Fruit fly (Drosophila melanogaster): ENCODE measurements around the gene CG9072.

The CG9072 gene

dm6 chrX:15085777-15086510, 9.9 kb downstream of the CG9072 start, which contains the start of the genes CG15027 and Dbct (continued):
- TF ChIP-seq C15 (GFP tag; IDR thresholded peaks at IDR 0.05): no peak
- peak; percentile 42 for TF ChIP-seq Fer2 (tag; optimal IDR thresholded peaks at IDR 0.05)
- no peak for TF ChIP-seq CG3838 (GFP tag; optimal IDR thresholded peaks at IDR 0.05)
- TF ChIP-seq Atf3 (GFP tag; optimal IDR thresholded peaks at IDR 0.05): no peak
- TF ChIP-seq ato (GFP tag; IDR thresholded peaks at IDR 0.05; ENCODE audit: partially characterized antibody): 0 out of 2 replicates have a peak, but pooled peaks have one; percentile 24
- 0 out of 3 replicates have a peak, but pooled peaks have one; percentile 43 for TF ChIP-seq H15 (GFP tag; IDR thresholded peaks at IDR 0.05)
- no peak for TF ChIP-seq h (optimal IDR thresholded peaks at IDR 0.05)
- TF ChIP-seq odd (GFP tag; optimal IDR thresholded peaks at IDR 0.05): no peak
- TF ChIP-seq Trl (optimal IDR thresholded peaks at IDR 0.05): no peak
- TF ChIP-seq Trl (GFP tag; optimal IDR thresholded peaks at IDR 0.05): no peak
- no peak for TF ChIP-seq CG6175 (GFP tag; IDR thresholded peaks at IDR 0.05)
- peak; percentile 64 for TF ChIP-seq danr (GFP tag; IDR thresholded peaks at IDR 0.05)
- no peak for TF ChIP-seq dimm (GFP tag; IDR thresholded peaks at IDR 0.05)
- TF ChIP-seq CG17912 (GFP tag; optimal IDR thresholded peaks at IDR 0.05): no peak
- TF ChIP-seq CG10565 (GFP tag; optimal IDR thresholded peaks at IDR 0.05): no peak
- TF ChIP-seq jing (GFP tag; optimal IDR thresholded peaks at IDR 0.05): no peak
- TF ChIP-seq CrebB (tag; optimal IDR thresholded peaks at IDR 0.05): no peak
- TF ChIP-seq CG12299 (tag; optimal IDR thresholded peaks at IDR 0.05): peak; percentile 29
- TF ChIP-seq CG17361 (GFP tag; IDR thresholded peaks at IDR 0.05): peak; percentile 61
- peak; percentile 52 for TF ChIP-seq CG18764 (GFP tag; optimal IDR thresholded peaks at IDR 0.05)
- no peak for TF ChIP-seq CG7745 (tag; optimal IDR thresholded peaks at IDR 0.05)
- TF ChIP-seq CG14860 (GFP tag; IDR thresholded peaks at IDR 0.05; ENCODE audit: partially characterized antibody): 0 out of 3 replicates have a peak, but pooled peaks have one; percentile 41
- no peak for TF ChIP-seq z (GFP tag; IDR thresholded peaks at IDR 0.05)
- TF ChIP-seq E2f2 (GFP tag; IDR thresholded peaks at IDR 0.05): peak; percentile 22; the same call in 1 of the 2 replicates
- peak; percentile 83 for TF ChIP-seq Xrp1 (GFP tag; IDR thresholded peaks at IDR 0.05)
- no peak for TF ChIP-seq repo (GFP tag; optimal IDR thresholded peaks at IDR 0.05)
- peak; percentile 56 for TF ChIP-seq CG18262 (tag; optimal IDR thresholded peaks at IDR 0.05)
- TF ChIP-seq NC2β (GFP tag; optimal IDR thresholded peaks at IDR 0.05): no peak
- peak; percentile 51 for TF ChIP-seq CG16815 (GFP tag; optimal IDR thresholded peaks at IDR 0.05)
- TF ChIP-seq CG10543 (GFP tag; optimal IDR thresholded peaks at IDR 0.05): peak; percentile 79
- TF ChIP-seq CTCF (GFP tag; optimal IDR thresholded peaks at IDR 0.05): no peak
- peak; percentile 65 for TF ChIP-seq CG15269 (tag; optimal IDR thresholded peaks at IDR 0.05)
- TF ChIP-seq cas (GFP tag; IDR thresholded peaks at IDR 0.05): no peak
- TF ChIP-seq grn (GFP tag; optimal IDR thresholded peaks at IDR 0.05): no peak
- no peak for TF ChIP-seq pb (GFP tag; optimal IDR thresholded peaks at IDR 0.05)
- no peak for TF ChIP-seq CG6683 (GFP tag; optimal IDR thresholded peaks at IDR 0.05)
- peak; percentile 46 for TF ChIP-seq Dek (tag; optimal IDR thresholded peaks at IDR 0.05)
- no peak for TF ChIP-seq CG9876 (GFP tag; optimal IDR thresholded peaks at IDR 0.05)
- peak; percentile 70 for TF ChIP-seq CG4328 (GFP tag; optimal IDR thresholded peaks at IDR 0.05)
- TF ChIP-seq Dll (GFP tag; IDR thresholded peaks at IDR 0.05; ENCODE audit: partially characterized antibody): peak; percentile 88
- 0 out of 2 replicates have a peak, but pooled peaks have one; percentile 15 for TF ChIP-seq toy (GFP tag; IDR thresholded peaks at IDR 0.05)
- TF ChIP-seq BEAF-32 (GFP tag; optimal IDR thresholded peaks at IDR 0.05): peak; percentile 81
- TF ChIP-seq CG9727 (GFP tag; optimal IDR thresholded peaks at IDR 0.05): peak; percentile 73
- no peak for TF ChIP-seq CG10431 (GFP tag; optimal IDR thresholded peaks at IDR 0.05)
- no peak for TF ChIP-seq Hr39 (optimal IDR thresholded peaks at IDR 0.05)
- TF ChIP-seq klu (GFP tag; IDR thresholded peaks at IDR 0.05): peak; percentile 33; the same call in 1 of the 2 replicates
- TF ChIP-seq Neu2 (GFP tag; optimal IDR thresholded peaks at IDR 0.05; ENCODE audit: borderline replicate concordance): no peak
- no peak for TF ChIP-seq CG6854 (GFP tag; optimal IDR thresholded peaks at IDR 0.05)
- TF ChIP-seq CG15601 (tag; optimal IDR thresholded peaks at IDR 0.05): peak; percentile 47
- TF ChIP-seq disco-r (GFP tag; optimal IDR thresholded peaks at IDR 0.05): no peak
- TF ChIP-seq ham (GFP tag; IDR thresholded peaks at IDR 0.05): no peak

Data from whole organism, embryonic.